Fruit fly (Drosophila melanogaster) whole organism, larva: Measurements from ENCODE around the gene unk.

ENCODE experiments used
- noc ChIP-seq: fragments of 200-800 bp; sonication (Bioruptor generic); optimal IDR thresholded peaks from 3 replicates; lab custom pipeline; 2019; ENCODE audit warnings: missing biosample characterization, mild to moderate bottlenecking, missing genetic modification characterization, moderate library complexity

unk gene

dm6 chr3R:23177457-23177856, 19.8 kb upstream of the unk start:
- no peak for TF ChIP-seq noc

dm6 chr3R:23176445-23177087, 18.9 kb upstream of the unk start:
- TF ChIP-seq noc = peak; percentile 87

- peak; percentile 76 for TF ChIP-seq noc
Measured at dm6 chr3R:23175376-23175775, 17.7 kb upstream of the unk start.

- no peak for TF ChIP-seq noc
Measured at dm6 chr3R:23174739-23175138, 17.1 kb upstream of the unk start.

- peak; percentile 90 for TF ChIP-seq noc
Measured at dm6 chr3R:23173393-23173981, 15.8 kb upstream of the unk start, which contains the start of gene CG46310. Gene CG46310, plus strand, starts transcription at chr3R:23173873.

dm6 chr3R:23171867-23172266, 14.2 kb upstream of the unk start:
- TF ChIP-seq noc = peak; percentile 42

dm6 chr3R:23170335-23170734, 12.7 kb upstream of the unk start:
- TF ChIP-seq noc = no peak

dm6 chr3R:23167507-23168324, 10.1 kb upstream of the unk start, which contains the start of gene Irk1:
Gene Irk1, plus strand, starts transcription at chr3R:23168317.
- peak; percentile 17 for TF ChIP-seq noc

- TF ChIP-seq noc = no peak
Measured at dm6 chr3R:23164630-23165029, 7.0 kb upstream of the unk start.

dm6 chr3R:23164134-23164533, 6.5 kb upstream of the unk start:
- peak; percentile 73 for TF ChIP-seq noc

- TF ChIP-seq noc = peak; percentile 74
Measured at dm6 chr3R:23161288-23161870, 3.7 kb upstream of the unk start, which contains the start of gene CG13829. Gene CG13829, minus strand, starts transcription at chr3R:23161338.

- no peak for TF ChIP-seq noc
Measured at dm6 chr3R:23159289-23159956, 1.8 kb upstream of the unk start, which contains the start of gene VhaAC39-2. Gene VhaAC39-2, minus strand, starts transcription at chr3R:23159316.

dm6 chr3R:23156865-23157515, 672 bp downstream of the unk start:
- peak; percentile 48 for TF ChIP-seq noc

dm6 chr3R:23156347-23156864, 1.3 kb downstream of the unk start:
- TF ChIP-seq noc = no peak

dm6 chr3R:23149021-23149571, 8.6 kb downstream of the unk start:
- TF ChIP-seq noc = no peak
